Worm (Caenorhabditis elegans) whole organism, L4 larva: ENCODE results near the gene nas-9.

ENCODE experiments used
- ZK546.5 ChIP-seq, 2 experiments: sonication (generic microtip); optimal IDR thresholded peaks; 2 replicates each; lab custom pipeline; 2017; ENCODE audit warnings: missing biosample characterization in 2 of 2, missing genetic modification characterization in 2 of 2
- ceh-82 ChIP-seq: sonication (generic microtip); optimal IDR thresholded peaks from 2 replicates; lab custom pipeline; 2017; ENCODE audit warnings: missing biosample characterization, missing genetic modification characterization
- daf-12 ChIP-seq: fragments of 150-350 bp; optimal IDR thresholded peaks from 2 replicates; lab custom pipeline; 2014; ENCODE audit warnings: missing biosample characterization, missing genetic modification reagents, missing genetic modification characterization
- daf-19 ChIP-seq: fragments of 200-800 bp; sonication (Bioruptor generic); conservative IDR thresholded peaks from 2 replicates; pipeline ENCODE4 v1.3.6; 2022; ENCODE audit warnings: missing genetic modification characterization, missing compliant biosample characterization
- lin-15B ChIP-seq: fragments of 150-350 bp; sonication (generic microtip); optimal IDR thresholded peaks from 3 replicates; lab custom pipeline; 2014; ENCODE audit warnings: missing biosample characterization, missing genetic modification characterization
- mes-2 ChIP-seq: sonication (generic microtip); optimal IDR thresholded peaks from 2 replicates; lab custom pipeline; 2016; ENCODE audit warnings: missing genotype, mild to moderate bottlenecking, missing genetic modification characterization, missing compliant biosample characterization; ENCODE audit not compliant: poor library complexity, severe bottlenecking
- snpc-4 ChIP-seq: fragments of 150-350 bp; optimal IDR thresholded peaks from 2 replicates; lab custom pipeline; 2014; ENCODE audit warnings: missing biosample characterization, missing genetic modification characterization
- unc-39 ChIP-seq: sonication (generic microtip); optimal IDR thresholded peaks from 2 replicates; lab custom pipeline; 2017; ENCODE audit warnings: missing biosample characterization, missing genetic modification characterization
- vab-7 ChIP-seq: fragments of 200-800 bp; sonication (Bioruptor generic); IDR thresholded peaks from 2 replicates; pipeline ENCODE4 v1.3.6; 2022; ENCODE audit warnings: missing genetic modification reagents, missing genetic modification characterization, missing compliant biosample characterization
- zfp-3 ChIP-seq: fragments of 200-800 bp; sonication (Bioruptor generic); conservative IDR thresholded peaks from 2 replicates; pipeline ENCODE4 v1.3.6; 2022; ENCODE audit warnings: missing genetic modification reagents, missing genetic modification characterization, missing compliant biosample characterization

DNA sequence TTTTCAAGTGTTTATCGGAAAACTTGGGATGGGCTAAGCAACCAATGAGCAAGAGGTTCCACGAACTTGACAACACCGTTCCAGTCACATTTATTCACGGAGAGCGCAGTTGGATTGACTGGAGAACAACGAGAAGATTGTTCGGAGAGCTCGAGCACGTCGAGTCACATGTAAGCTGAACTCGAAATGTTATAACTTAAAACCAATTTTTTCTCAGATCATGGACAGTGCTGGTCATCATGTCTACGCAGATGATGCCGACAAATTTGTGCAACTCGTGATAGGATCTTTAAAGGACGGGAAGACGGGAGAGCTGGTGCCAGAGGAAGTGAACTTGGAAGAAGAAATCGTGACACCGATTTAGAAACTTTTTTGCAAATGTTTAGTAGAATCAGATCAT is 6.7 kb upstream of the nas-9 start:
- TF ChIP-seq zfp-3 (GFP tag; lab: Robert Waterston, UW) (no peak), snpc-4 (tag; lab: Kevin White, UChicago) (no peak), vab-7 (GFP tag; lab: Robert Waterston, UW) (no peak), ceh-82 (tag; lab: Kevin White, UChicago) (no peak), unc-39 (tag; lab: Kevin White, UChicago) (no peak), mes-2 (tag; lab: Kevin White, UChicago) (no peak), lin-15B (tag; lab: Kevin White, UChicago) (no peak), daf-12 (tag; lab: Kevin White, UChicago) (no peak), ZK546.5 (tag; optimal IDR thresholded peaks at IDR 0.05; lab: Kevin White, UChicago) (no peak), daf-19 (no peak)
